Worm (Caenorhabditis elegans) whole organism, L3 larva: ENCODE measurements around the gene T05A7.1.

Experiments
- R02D3.7 ChIP-seq: fragments of 150-350 bp; optimal IDR thresholded peaks from 2 replicates; lab custom pipeline; 2014; ENCODE audit warnings: missing biosample characterization, missing genetic modification characterization
- ZK546.5 ChIP-seq: sonication (generic microtip); optimal IDR thresholded peaks from 2 replicates; lab custom pipeline; 2017; ENCODE audit warnings: missing biosample characterization, missing genetic modification characterization
- aly-2 ChIP-seq: fragments of 150-350 bp; optimal IDR thresholded peaks from 2 replicates; lab custom pipeline; 2014; ENCODE audit warnings: missing biosample characterization, missing genetic modification characterization
- ama-1 ChIP-seq: fragments of 150-350 bp; optimal IDR thresholded peaks from 2 replicates; lab custom pipeline; 2018
- ceh-16 ChIP-seq: sonication (generic microtip); optimal IDR thresholded peaks from 2 replicates; lab custom pipeline; 2017; ENCODE audit warnings: missing biosample characterization, missing genetic modification characterization
- ceh-28 ChIP-seq: fragments of 150-350 bp; optimal IDR thresholded peaks from 2 replicates; lab custom pipeline; 2014; ENCODE audit warnings: missing biosample characterization, missing genetic modification reagents, missing genetic modification characterization
- ceh-82 ChIP-seq: fragments of 150-350 bp; optimal IDR thresholded peaks from 2 replicates; lab custom pipeline; 2014; ENCODE audit warnings: missing biosample characterization, missing genetic modification characterization
- ceh-9 ChIP-seq: sonication (generic microtip); optimal IDR thresholded peaks from 2 replicates; lab custom pipeline; 2018; ENCODE audit warnings: missing biosample characterization, missing genetic modification characterization
- daf-12 ChIP-seq: fragments of 150-350 bp; optimal IDR thresholded peaks from 2 replicates; lab custom pipeline; 2014; ENCODE audit warnings: missing biosample characterization, missing genetic modification reagents, missing genetic modification characterization
- egl-27 ChIP-seq: sonication (generic microtip); optimal IDR thresholded peaks from 4 replicates; lab custom pipeline; 2017; ENCODE audit warnings: missing biosample characterization, missing genetic modification reagents, missing genetic modification characterization
- egl-5 ChIP-seq: fragments of 150-350 bp; optimal IDR thresholded peaks from 2 replicates; lab custom pipeline; 2017; ENCODE audit warnings: missing biosample characterization, missing genetic modification reagents, missing genetic modification characterization, inconsistent platforms
- elt-1 ChIP-seq: fragments of 150-350 bp; optimal IDR thresholded peaks from 2 replicates; lab custom pipeline; 2014; ENCODE audit warnings: missing biosample characterization, missing genetic modification characterization
- elt-2 ChIP-seq: sonication (generic microtip); optimal IDR thresholded peaks from 2 replicates; lab custom pipeline; 2016; ENCODE audit warnings: missing genetic modification reagents, mild to moderate bottlenecking, missing genetic modification characterization, missing compliant biosample characterization
- elt-3 ChIP-seq, 3 experiments: fragments of 150-350 bp in 1 of 3; sonication (generic microtip) in 2 of 3; optimal IDR thresholded peaks; 2 replicates in 2 of 3; 4 replicates in 1 of 3; lab custom pipeline; 2014 to 2017; ENCODE audit warnings: missing biosample characterization in 3 of 3, missing genetic modification characterization in 3 of 3
- eor-1 ChIP-seq, 2 experiments: fragments of 150-350 bp; optimal IDR thresholded peaks; 2 replicates each; lab custom pipeline; 2014 to 2018; ENCODE audit warnings: missing biosample characterization in 2 of 2, missing genetic modification characterization in 2 of 2
- fkh-10 ChIP-seq: sonication (generic microtip); optimal IDR thresholded peaks from 2 replicates; lab custom pipeline; 2017; ENCODE audit warnings: missing biosample characterization, missing genetic modification reagents, missing genetic modification characterization
- fkh-2 ChIP-seq: fragments of 150-350 bp; optimal IDR thresholded peaks from 2 replicates; lab custom pipeline; 2014; ENCODE audit warnings: missing biosample characterization, missing genetic modification reagents, missing genetic modification characterization
- fos-1 ChIP-seq: fragments of 150-350 bp; optimal IDR thresholded peaks from 2 replicates; lab custom pipeline; 2014; ENCODE audit warnings: missing biosample characterization, missing genetic modification characterization
- hmg-11 ChIP-seq: sonication (generic microtip); optimal IDR thresholded peaks from 2 replicates; lab custom pipeline; 2016; ENCODE audit warnings: missing genetic modification characterization, missing compliant biosample characterization
- jun-1 ChIP-seq: fragments of 150-350 bp; optimal IDR thresholded peaks from 2 replicates; lab custom pipeline; 2014; ENCODE audit warnings: missing biosample characterization, missing genetic modification reagents, missing genetic modification characterization
- lin-15B ChIP-seq: fragments of 150-350 bp; optimal IDR thresholded peaks from 2 replicates; lab custom pipeline; 2014; ENCODE audit warnings: missing biosample characterization, missing genetic modification characterization
- lin-39 ChIP-seq: fragments of 150-350 bp; optimal IDR thresholded peaks from 2 replicates; lab custom pipeline; 2018; ENCODE audit warnings: missing biosample characterization, missing genetic modification reagents, missing genetic modification characterization
- lsy-12 ChIP-seq: sonication (generic microtip); optimal IDR thresholded peaks from 2 replicates; lab custom pipeline; 2016; ENCODE audit warnings: mild to moderate bottlenecking, missing genetic modification characterization, missing compliant biosample characterization
- mdl-1 ChIP-seq: fragments of 150-350 bp; optimal IDR thresholded peaks from 2 replicates; lab custom pipeline; 2014; ENCODE audit warnings: missing biosample characterization, missing genetic modification characterization
- mml-1 ChIP-seq: fragments of 150-350 bp; sonication (generic microtip); optimal IDR thresholded peaks from 3 replicates; lab custom pipeline; 2014; ENCODE audit warnings: missing biosample characterization, missing genetic modification characterization
- nfya-1 ChIP-seq: sonication (generic microtip); optimal IDR thresholded peaks from 2 replicates; lab custom pipeline; 2017; ENCODE audit warnings: missing genetic modification characterization, mild to moderate bottlenecking, missing compliant biosample characterization, antibody characterized with exemption, moderate library complexity; ENCODE audit not compliant: insufficient read depth
- nhr-11 ChIP-seq: fragments of 150-350 bp; optimal IDR thresholded peaks from 2 replicates; lab custom pipeline; 2014; ENCODE audit warnings: missing biosample characterization, missing genetic modification characterization
- nhr-12 ChIP-seq: fragments of 150-350 bp; optimal IDR thresholded peaks from 2 replicates; lab custom pipeline; 2014; ENCODE audit warnings: missing biosample characterization, missing genetic modification characterization
- nhr-23 ChIP-seq: fragments of 150-350 bp; optimal IDR thresholded peaks from 2 replicates; lab custom pipeline; 2014; ENCODE audit warnings: missing biosample characterization, missing genetic modification reagents, missing genetic modification characterization
- nhr-237 ChIP-seq: fragments of 150-350 bp; optimal IDR thresholded peaks from 2 replicates; lab custom pipeline; 2014; ENCODE audit warnings: missing biosample characterization, missing genetic modification characterization
- nhr-25 ChIP-seq: sonication (generic microtip); optimal IDR thresholded peaks from 2 replicates; lab custom pipeline; 2017; ENCODE audit warnings: missing biosample characterization, missing genetic modification characterization
- nhr-28 ChIP-seq: fragments of 150-350 bp; optimal IDR thresholded peaks from 2 replicates; lab custom pipeline; 2014; ENCODE audit warnings: missing biosample characterization, missing genetic modification characterization
- nhr-43 ChIP-seq: sonication (generic microtip); optimal IDR thresholded peaks from 2 replicates; lab custom pipeline; 2016; ENCODE audit warnings: mild to moderate bottlenecking, missing genetic modification characterization, missing compliant biosample characterization; ENCODE audit not compliant: poor library complexity, severe bottlenecking
- nhr-67 ChIP-seq: fragments of 150-350 bp; optimal IDR thresholded peaks from 2 replicates; lab custom pipeline; 2014; ENCODE audit warnings: missing biosample characterization, missing genetic modification characterization
- nhr-76 ChIP-seq: fragments of 150-350 bp; sonication (generic microtip); optimal IDR thresholded peaks from 5 replicates; lab custom pipeline; 2014; ENCODE audit warnings: missing biosample characterization, missing genetic modification characterization
- nhr-77 ChIP-seq: fragments of 150-350 bp; optimal IDR thresholded peaks from 2 replicates; lab custom pipeline; 2014; ENCODE audit warnings: missing biosample characterization, missing genetic modification characterization
- pha-4 ChIP-seq: fragments of 150-350 bp; optimal IDR thresholded peaks from 2 replicates; lab custom pipeline; 2014; ENCODE audit warnings: missing biosample characterization, missing genetic modification reagents, missing genetic modification characterization
- pqm-1 ChIP-seq: fragments of 150-350 bp; optimal IDR thresholded peaks from 2 replicates; lab custom pipeline; 2017; ENCODE audit warnings: missing biosample characterization, missing genetic modification characterization, inconsistent platforms
- sea-2 ChIP-seq: fragments of 150-350 bp; sonication (generic microtip); optimal IDR thresholded peaks from 4 replicates; lab custom pipeline; 2014; ENCODE audit warnings: missing biosample characterization, missing genetic modification reagents, missing genetic modification characterization
- skn-1 ChIP-seq: fragments of 150-350 bp; optimal IDR thresholded peaks from 2 replicates; lab custom pipeline; 2014; ENCODE audit warnings: missing biosample characterization, missing genetic modification characterization
- snpc-4 ChIP-seq: fragments of 150-350 bp; optimal IDR thresholded peaks from 2 replicates; lab custom pipeline; 2014; ENCODE audit warnings: missing biosample characterization, missing genetic modification characterization
- tbx-2 ChIP-seq: sonication (generic microtip); optimal IDR thresholded peaks from 2 replicates; lab custom pipeline; 2016; ENCODE audit warnings: mild to moderate bottlenecking, missing genetic modification characterization, missing compliant biosample characterization
- unc-39 ChIP-seq: sonication (generic microtip); optimal IDR thresholded peaks from 4 replicates; lab custom pipeline; 2017; ENCODE audit warnings: missing biosample characterization, missing genetic modification characterization
- unc-62 ChIP-seq: fragments of 150-350 bp; sonication (generic microtip); optimal IDR thresholded peaks from 4 replicates; lab custom pipeline; 2014; ENCODE audit warnings: missing biosample characterization, missing genetic modification reagents, missing genetic modification characterization
- zag-1 ChIP-seq: fragments of 150-350 bp; optimal IDR thresholded peaks from 2 replicates; lab custom pipeline; 2014; ENCODE audit warnings: missing biosample characterization, missing genetic modification characterization
- ztf-11 ChIP-seq: fragments of 150-350 bp; optimal IDR thresholded peaks from 2 replicates; lab custom pipeline; 2014; ENCODE audit warnings: missing biosample characterization, missing genetic modification characterization
- ztf-4 ChIP-seq: fragments of 150-350 bp; optimal IDR thresholded peaks from 2 replicates; lab custom pipeline; 2014; ENCODE audit warnings: missing biosample characterization, missing genetic modification characterization

The T05A7.1 gene

DNA sequence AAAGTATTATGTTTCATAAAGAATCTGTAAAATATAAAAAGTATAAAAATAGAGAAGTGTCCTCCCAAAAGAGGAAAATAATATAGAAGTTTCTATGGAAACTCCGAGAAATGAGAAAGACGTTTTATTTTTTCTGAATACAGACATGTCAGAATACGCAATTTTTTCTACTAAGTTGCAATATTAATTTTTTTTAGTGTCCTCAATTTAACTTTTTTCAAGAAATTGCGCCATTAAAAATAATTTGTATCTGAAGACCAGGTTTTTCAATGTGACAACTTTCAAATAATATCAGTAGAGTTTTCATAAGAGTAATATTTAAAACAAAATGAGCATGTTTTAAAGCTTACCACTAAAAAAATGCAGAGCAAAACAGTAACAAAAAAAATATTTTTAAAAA lies 10.4 kb upstream of the T05A7.1 start, which contains the start of gene fut-5:
Gene fut-5, minus strand, starts transcription at position 101 of the 400 bp plus-strand sequence.
- TF ChIP-seq sea-2 (GFP tag; lab: Kevin White, UChicago) (no peak), R02D3.7 (tag; lab: Kevin White, UChicago) (no peak)

DNA sequence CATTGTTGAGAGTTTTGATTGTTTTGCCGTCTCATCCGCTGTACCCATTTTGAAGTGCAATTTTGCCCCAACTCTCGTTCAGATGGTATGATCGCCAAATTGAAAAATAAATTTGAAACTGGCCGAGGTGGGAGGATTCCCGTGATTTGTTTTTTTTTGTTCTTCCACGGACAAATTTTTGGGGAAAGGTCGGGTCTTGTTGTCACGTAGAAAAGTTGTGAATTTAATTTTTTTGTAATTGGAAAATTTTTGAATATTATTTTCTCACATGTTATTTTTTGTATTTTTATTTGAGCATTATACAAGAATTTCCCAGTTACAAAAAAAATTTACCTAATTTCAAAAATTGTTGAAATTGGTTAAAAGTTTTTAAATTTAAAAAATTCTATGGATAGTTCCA lies 6.3 kb upstream of the T05A7.1 start, which contains the start of gene T05A7.6:
Gene T05A7.6, minus strand, starts transcription at position 101 of the 400 bp plus-strand sequence.
- TF ChIP-seq pqm-1 (no peak), zag-1 (tag; lab: Kevin White, UChicago) (no peak), fos-1 (tag; lab: Kevin White, UChicago) (no peak), nhr-76 (tag; lab: Kevin White, UChicago) (no peak)

DNA sequence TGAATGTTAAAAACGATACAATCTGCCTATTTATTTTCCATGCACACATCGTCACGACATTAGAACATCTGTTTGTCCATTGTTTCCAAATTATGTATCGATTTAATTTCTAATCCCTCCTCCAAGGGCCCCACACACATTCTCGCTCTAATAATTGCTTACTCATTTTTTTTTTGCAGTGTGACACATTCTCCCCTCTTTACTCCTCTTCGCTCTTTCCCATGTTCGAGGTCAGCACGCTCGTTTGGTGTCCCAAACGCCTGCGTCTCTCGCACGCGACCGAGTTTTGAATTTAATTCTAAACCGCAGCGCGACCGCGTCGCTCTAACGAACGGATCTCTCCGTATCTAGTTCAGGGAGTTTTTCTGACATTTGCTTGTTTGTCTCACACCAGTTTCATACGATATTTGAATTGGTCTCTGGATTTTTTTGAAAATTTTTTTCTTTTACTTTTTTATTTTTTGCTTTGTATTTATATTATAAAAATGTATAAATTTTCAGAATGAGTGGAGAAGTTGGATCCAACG lies 5.4 kb upstream of the T05A7.1 start, which contains the start of the genes clec-140 and hmg-11:
Gene clec-140, plus strand, starts transcription at position 477 of the 527 bp plus-strand sequence.
Gene hmg-11, plus strand, starts transcription at position 502 of the 527 bp plus-strand sequence.
- peak; percentile 45 for TF ChIP-seq jun-1 (tag; lab: Kevin White, UChicago)
- TF ChIP-seq pha-4 (tag; lab: Kevin White, UChicago), result no peak
- TF ChIP-seq nhr-77 (tag; lab: Kevin White, UChicago), result no peak
- peak; percentile 41 for TF ChIP-seq nhr-23 (tag; lab: Kevin White, UChicago)
- TF ChIP-seq aly-2 (tag; lab: Kevin White, UChicago), result no peak
- no peak for TF ChIP-seq skn-1
- TF ChIP-seq fkh-2, result no peak
- no peak for TF ChIP-seq eor-1 (tag; optimal IDR thresholded peaks at IDR 0.05; lab: Kevin White, UChicago)
- no peak for TF ChIP-seq ceh-28
- TF ChIP-seq nhr-12 (tag; lab: Kevin White, UChicago), result no peak
- no peak for TF ChIP-seq hmg-11
- no peak for TF ChIP-seq nhr-76 (tag; lab: Kevin White, UChicago)
- no peak for TF ChIP-seq unc-39 (tag; lab: Kevin White, UChicago)
- no peak for TF ChIP-seq unc-62
- no peak for TF ChIP-seq mdl-1 (tag; lab: Kevin White, UChicago)
- peak; percentile 43 for TF ChIP-seq snpc-4 (tag; lab: Kevin White, UChicago)
- peak; percentile 71 for TF ChIP-seq lin-15B (tag; lab: Kevin White, UChicago)
- TF ChIP-seq ama-1 (lab: Kevin White, UChicago), result no peak
- no peak for TF ChIP-seq ztf-4
- TF ChIP-seq nhr-25 (tag; lab: Kevin White, UChicago), result peak; percentile 51
- peak; percentile 8 for TF ChIP-seq lsy-12
- no peak for TF ChIP-seq nhr-28 (tag; lab: Kevin White, UChicago)
- TF ChIP-seq ZK546.5 (tag; lab: Kevin White, UChicago), result no peak
- no peak for TF ChIP-seq R02D3.7 (tag; lab: Kevin White, UChicago)
- no peak for TF ChIP-seq ztf-11 (tag; lab: Kevin White, UChicago)
- TF ChIP-seq ceh-9, result no peak
- no peak for TF ChIP-seq nhr-11
- TF ChIP-seq nhr-67 (tag; lab: Kevin White, UChicago), result no peak
- no peak for TF ChIP-seq egl-27 (tag; lab: Kevin White, UChicago)
- no peak for TF ChIP-seq fkh-10 (GFP tag; lab: Kevin White, UChicago)
- TF ChIP-seq elt-3 (tag; optimal IDR thresholded peaks at IDR 0.05; lab: Kevin White, UChicago), result no peak
- peak; percentile 24 for TF ChIP-seq egl-5
- peak; percentile 46 for TF ChIP-seq elt-2 (tag; lab: Kevin White, UChicago)
- no peak for TF ChIP-seq nhr-43
- TF ChIP-seq mml-1 (tag; lab: Kevin White, UChicago), result no peak
- TF ChIP-seq ceh-16 (tag; lab: Kevin White, UChicago), result no peak
- no peak for TF ChIP-seq daf-12 (tag; lab: Kevin White, UChicago)
- TF ChIP-seq pqm-1, result peak; percentile 33
- TF ChIP-seq zag-1 (tag; lab: Kevin White, UChicago), result no peak
- no peak for TF ChIP-seq ceh-82 (tag; lab: Kevin White, UChicago)
- no peak for TF ChIP-seq elt-1 (tag; lab: Kevin White, UChicago)
- peak; percentile 72 for TF ChIP-seq nfya-1 (tag; lab: Kevin White, UChicago)
- TF ChIP-seq tbx-2 (tag; lab: Kevin White, UChicago), result no peak
- no peak for TF ChIP-seq nhr-237
- TF ChIP-seq fos-1 (tag; lab: Kevin White, UChicago), result peak; percentile 9
- no peak for TF ChIP-seq sea-2 (GFP tag; lab: Kevin White, UChicago)
- peak; percentile 90 for TF ChIP-seq lin-39 (tag; lab: Kevin White, UChicago)
